Fruit fly (Drosophila melanogaster) whole organism, embryonic: ENCODE measurements around the gene Sf3b1.
A peak's percentile ranks its signal among the peaks of the same experiment; 100 is the strongest.

ENCODE experiments used
- CG10431 ChIP-seq: fragments of 200-800 bp; sonication (Bioruptor generic); optimal IDR thresholded peaks from 3 replicates; lab custom pipeline; 2018; ENCODE audit warnings: missing biosample characterization, mild to moderate bottlenecking, missing genetic modification characterization
- CG13894 ChIP-seq: fragments of 200-800 bp; sonication (Bioruptor generic); optimal IDR thresholded peaks from 3 replicates; lab custom pipeline; 2018; ENCODE audit warnings: missing biosample characterization, mild to moderate bottlenecking, missing genetic modification characterization, moderate library complexity
- CG14710 ChIP-seq: fragments of 200-800 bp; sonication (Bioruptor generic); optimal IDR thresholded peaks from 3 replicates; lab custom pipeline; 2019; ENCODE audit warnings: missing biosample characterization, mild to moderate bottlenecking, missing genetic modification characterization, moderate library complexity
- CG14965 ChIP-seq: fragments of 200-800 bp; sonication (Bioruptor generic); optimal IDR thresholded peaks from 2 replicates; lab custom pipeline; 2016; ENCODE audit warnings: missing biosample characterization, missing genetic modification characterization, borderline replicate concordance
- CG15514 ChIP-seq: fragments of 200-800 bp; sonication (Bioruptor generic); optimal IDR thresholded peaks from 3 replicates; lab custom pipeline; 2017; ENCODE audit warnings: missing biosample characterization, missing genetic modification characterization, mild to moderate bottlenecking, moderate library complexity, missing genetic modification reagents
- CG16815 ChIP-seq: fragments of 200-800 bp; sonication (Bioruptor generic); optimal IDR thresholded peaks from 3 replicates; lab custom pipeline; 2017; ENCODE audit warnings: missing biosample characterization, mild to moderate bottlenecking, missing genetic modification characterization
- CG17186 ChIP-seq: fragments of 200-800 bp; sonication (Bioruptor generic); optimal IDR thresholded peaks from 3 replicates; lab custom pipeline; 2017; ENCODE audit warnings: missing biosample characterization, missing genetic modification reagents, missing genetic modification characterization
- CG17361 ChIP-seq: fragments of 200-800 bp; sonication (Bioruptor generic); IDR thresholded peaks from 3 replicates; pipeline ENCODE4 v1.3.6; 2022; ENCODE audit warnings: missing biosample characterization, missing genetic modification characterization
- CG31388 ChIP-seq: fragments of 200-800 bp; sonication (Bioruptor generic); optimal IDR thresholded peaks from 2 replicates; lab custom pipeline; 2016; ENCODE audit warnings: missing biosample characterization, missing genetic modification characterization
- CG42726 ChIP-seq: fragments of 200-800 bp; sonication (Bioruptor generic); IDR thresholded peaks from 2 replicates; pipeline ENCODE4 v1.3.6; 2022; ENCODE audit warnings: missing biosample characterization, missing genetic modification characterization; ENCODE audit not compliant: partially characterized antibody
- CG5245 ChIP-seq: fragments of 200-800 bp; sonication (Bioruptor generic); optimal IDR thresholded peaks from 3 replicates; lab custom pipeline; 2016; ENCODE audit warnings: missing biosample characterization, missing genetic modification characterization
- CG7839 ChIP-seq: fragments of 200-800 bp; sonication (Bioruptor generic); optimal IDR thresholded peaks from 3 replicates; lab custom pipeline; 2018; ENCODE audit warnings: missing biosample characterization, mild to moderate bottlenecking, missing genetic modification characterization, moderate library complexity
- CG7928 ChIP-seq: fragments of 200-800 bp; sonication (Bioruptor generic); optimal IDR thresholded peaks from 2 replicates; lab custom pipeline; 2017; ENCODE audit warnings: missing biosample characterization, mild to moderate bottlenecking, missing genetic modification characterization
- CG7987 ChIP-seq: fragments of 200-800 bp; sonication (Bioruptor generic); optimal IDR thresholded peaks from 2 replicates; lab custom pipeline; 2018; ENCODE audit warnings: missing biosample characterization, mild to moderate bottlenecking, missing genetic modification characterization, moderate library complexity
- CG8944 ChIP-seq: fragments of 200-800 bp; sonication (Bioruptor generic); optimal IDR thresholded peaks from 3 replicates; lab custom pipeline; 2016; ENCODE audit warnings: missing biosample characterization, missing genetic modification characterization
- CrebB ChIP-seq: fragments of 200-800 bp; sonication (Bioruptor generic); optimal IDR thresholded peaks from 3 replicates; lab custom pipeline; 2018; ENCODE audit warnings: missing biosample characterization, mild to moderate bottlenecking, missing genetic modification characterization
- D19B ChIP-seq: fragments of 200-800 bp; sonication (Bioruptor generic); optimal IDR thresholded peaks from 2 replicates; lab custom pipeline; 2017; ENCODE audit warnings: missing biosample characterization, mild to moderate bottlenecking, missing genetic modification characterization
- Drgx ChIP-seq: fragments of 200-800 bp; sonication (Bioruptor generic); IDR thresholded peaks from 2 replicates; pipeline ENCODE4 v1.3.6; 2022; ENCODE audit warnings: missing biosample characterization, missing genetic modification characterization
- Gug ChIP-seq: fragments of 200-800 bp; sonication (Bioruptor generic); IDR thresholded peaks from 4 replicates; pipeline ENCODE4 v1.3.6; 2022; ENCODE audit warnings: missing biosample characterization, missing genetic modification characterization
- Hr3 ChIP-seq: fragments of 200-800 bp; sonication (Bioruptor generic); optimal IDR thresholded peaks from 3 replicates; lab custom pipeline; 2016; ENCODE audit warnings: missing biosample characterization, missing genetic modification characterization
- Hr39 ChIP-seq: fragments of >200 bp; optimal IDR thresholded peaks from 2 replicates; lab custom pipeline; 2017
- Kr ChIP-seq: fragments of 200-800 bp; sonication (Bioruptor generic); optimal IDR thresholded peaks from 2 replicates; lab custom pipeline; 2017; ENCODE audit warnings: missing biosample characterization, mild to moderate bottlenecking, missing genetic modification characterization
- MESR4 ChIP-seq: fragments of 200-800 bp; sonication (Bioruptor generic); optimal IDR thresholded peaks from 2 replicates; lab custom pipeline; 2018; ENCODE audit warnings: missing biosample characterization, mild to moderate bottlenecking, missing genetic modification characterization, moderate library complexity
- Meics ChIP-seq: fragments of 200-800 bp; sonication (Bioruptor generic); optimal IDR thresholded peaks from 2 replicates; lab custom pipeline; 2017; ENCODE audit warnings: missing biosample characterization, mild to moderate bottlenecking, missing genetic modification characterization
- NC2β ChIP-seq: fragments of 200-800 bp; sonication (Bioruptor generic); optimal IDR thresholded peaks from 2 replicates; lab custom pipeline; 2016; ENCODE audit warnings: missing biosample characterization, missing genetic modification characterization
- Optix ChIP-seq: fragments of 200-800 bp; sonication (Bioruptor generic); IDR thresholded peaks from 3 replicates; pipeline ENCODE4 v1.3.6; 2022; ENCODE audit warnings: missing biosample characterization, missing genetic modification characterization
- Poxn ChIP-seq: fragments of 200-800 bp; sonication (Bioruptor generic); IDR thresholded peaks from 2 replicates; pipeline ENCODE4 v1.3.6; 2022; ENCODE audit warnings: missing biosample characterization, missing genetic modification characterization
- Taf1 ChIP-seq: fragments of 200-800 bp; sonication (Bioruptor generic); IDR thresholded peaks from 2 replicates; pipeline ENCODE4 v1.3.6; 2022; ENCODE audit warnings: missing biosample characterization, missing genetic modification characterization
- amos ChIP-seq: fragments of 200-800 bp; sonication (Bioruptor generic); IDR thresholded peaks from 2 replicates; pipeline ENCODE4 v1.3.6; 2022; ENCODE audit warnings: missing biosample characterization, missing genetic modification characterization; ENCODE audit not compliant: partially characterized antibody
- bsh ChIP-seq, 2 experiments: fragments of 200-800 bp; sonication (Bioruptor generic); optimal IDR thresholded peaks; 2 replicates each; lab custom pipeline; 2017 to 2018; ENCODE audit warnings: mild to moderate bottlenecking in 2 of 2, missing biosample characterization in 2 of 2, missing genetic modification characterization in 2 of 2, moderate library complexity in 1 of 2
- chinmo ChIP-seq: fragments of 200-800 bp; sonication (Bioruptor generic); IDR thresholded peaks from 4 replicates; pipeline ENCODE4 v1.3.6; 2022; ENCODE audit warnings: missing biosample characterization, missing genetic modification characterization; ENCODE audit not compliant: partially characterized antibody
- chm ChIP-seq: fragments of 200-800 bp; sonication (Bioruptor generic); IDR thresholded peaks from 2 replicates; pipeline ENCODE4 v1.3.6; 2022; ENCODE audit warnings: missing biosample characterization, missing genetic modification characterization
- crol ChIP-seq: fragments of 200-800 bp; sonication (Bioruptor generic); IDR thresholded peaks from 2 replicates; pipeline ENCODE4 v1.3.6; 2022; ENCODE audit warnings: missing biosample characterization, missing genetic modification characterization
- cwo ChIP-seq: fragments of 200-800 bp; sonication (Bioruptor generic); optimal IDR thresholded peaks from 3 replicates; lab custom pipeline; 2017; ENCODE audit warnings: missing biosample characterization, missing genetic modification characterization, mild to moderate bottlenecking, moderate library complexity, missing genetic modification reagents
- disco-r ChIP-seq: fragments of 200-800 bp; sonication (Bioruptor generic); optimal IDR thresholded peaks from 2 replicates; lab custom pipeline; 2016; ENCODE audit warnings: missing biosample characterization, missing genetic modification characterization
- dmrt99B ChIP-seq: fragments of 200-800 bp; sonication (Bioruptor generic); optimal IDR thresholded peaks from 2 replicates; lab custom pipeline; 2018; ENCODE audit warnings: missing biosample characterization, mild to moderate bottlenecking, missing genetic modification characterization, moderate library complexity
- en ChIP-seq: fragments of 200-800 bp; sonication (Bioruptor generic); optimal IDR thresholded peaks from 2 replicates; lab custom pipeline; 2016; ENCODE audit warnings: missing biosample characterization, missing genetic modification characterization
- eve ChIP-seq, 2 experiments: fragments of >200 bp; optimal IDR thresholded peaks; 2 replicates each; lab custom pipeline; 2017; ENCODE audit warnings: missing biosample characterization in 2 of 2, missing genetic modification characterization in 2 of 2
- gem ChIP-seq: fragments of 200-800 bp; sonication (Bioruptor generic); optimal IDR thresholded peaks from 2 replicates; lab custom pipeline; 2019; ENCODE audit warnings: missing biosample characterization, mild to moderate bottlenecking, missing genetic modification characterization, moderate library complexity
- hkb ChIP-seq, 2 experiments: fragments of 200-800 bp in 1 of 2; fragments of >200 bp in 1 of 2; sonication (Bioruptor generic) in 1 of 2; IDR thresholded peaks in 1 of 2; optimal IDR thresholded peaks in 1 of 2; 2 replicates each; pipeline versions ENCODE4 v1.3.6 to Lab custom; 2017 to 2022; ENCODE audit warnings: missing biosample characterization in 1 of 2, missing genetic modification characterization in 1 of 2
- inv ChIP-seq: fragments of 200-800 bp; sonication (Bioruptor generic); IDR thresholded peaks from 2 replicates; pipeline ENCODE4 v1.3.6; 2022; ENCODE audit warnings: missing biosample characterization, missing genetic modification characterization; ENCODE audit not compliant: partially characterized antibody
- ken ChIP-seq: fragments of 200-800 bp; sonication (Bioruptor generic); IDR thresholded peaks from 3 replicates; pipeline ENCODE4 v1.3.6; 2022; ENCODE audit warnings: missing biosample characterization, missing genetic modification characterization
- lbe ChIP-seq: fragments of 200-800 bp; sonication (Bioruptor generic); optimal IDR thresholded peaks from 2 replicates; lab custom pipeline; 2016; ENCODE audit warnings: missing biosample characterization, mild to moderate bottlenecking, missing genetic modification characterization
- maf-S ChIP-seq: fragments of 200-800 bp; sonication (Bioruptor generic); optimal IDR thresholded peaks from 2 replicates; lab custom pipeline; 2016; ENCODE audit warnings: missing biosample characterization, missing genetic modification characterization
- otp ChIP-seq: fragments of 200-800 bp; sonication (Bioruptor generic); IDR thresholded peaks from 3 replicates; pipeline ENCODE4, ENCODE4 v1.3.6; 2022; ENCODE audit warnings: missing biosample characterization, missing genetic modification characterization
- pnt ChIP-seq: fragments of 200-800 bp; sonication (Bioruptor generic); optimal IDR thresholded peaks from 3 replicates; lab custom pipeline; 2016; ENCODE audit warnings: missing biosample characterization, missing genetic modification characterization
- row ChIP-seq: fragments of 200-800 bp; sonication (Bioruptor generic); IDR thresholded peaks from 3 replicates; pipeline ENCODE4 v1.3.6; 2022; ENCODE audit warnings: missing biosample characterization, missing genetic modification characterization
- salm ChIP-seq: fragments of 200-800 bp; sonication (Bioruptor generic); optimal IDR thresholded peaks from 2 replicates; lab custom pipeline; 2018; ENCODE audit warnings: missing biosample characterization, mild to moderate bottlenecking, missing genetic modification characterization

The Sf3b1 gene

DNA sequence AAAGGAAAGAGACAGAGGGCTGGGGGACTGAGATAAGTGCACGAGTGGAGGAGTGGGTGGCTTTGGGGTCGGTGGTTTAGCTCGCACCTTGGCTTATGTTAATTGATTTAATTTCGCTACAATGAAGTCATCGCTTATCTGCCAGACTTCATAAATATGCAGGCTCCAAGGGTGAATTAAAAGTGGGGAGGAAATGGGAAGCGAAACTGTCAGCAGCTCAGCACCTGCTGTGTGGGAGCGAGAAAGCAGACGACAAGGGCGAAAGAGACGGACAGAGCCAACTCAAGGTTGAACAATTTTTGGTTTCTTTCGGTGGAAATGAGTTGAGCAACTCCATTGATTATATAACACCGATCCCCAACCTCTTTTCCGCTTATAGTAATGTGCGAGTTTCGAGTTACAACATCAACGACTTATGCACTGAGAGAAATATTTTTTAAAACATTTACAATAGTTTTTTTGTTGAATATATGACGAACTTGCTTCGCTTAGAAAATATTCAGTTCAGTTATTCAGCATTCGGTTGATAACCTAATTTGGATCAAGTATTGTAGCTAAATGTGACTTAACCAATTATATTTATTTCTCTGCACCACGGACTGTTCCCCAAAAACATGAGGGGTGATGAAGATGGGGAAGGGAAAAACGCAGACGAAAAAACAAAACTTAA, 47.7 kb upstream of the Sf3b1 start (continued):
- TF ChIP-seq maf-S (GFP tag; lab: Kevin White, UChicago) (peak; percentile 82), cwo (GFP tag; lab: Kevin White, UChicago) (peak; percentile 39), Hr3 (peak; percentile 77), hkb (optimal IDR thresholded peaks at IDR 0.05; lab: Kevin White, UChicago) (no peak), hkb (GFP tag; IDR thresholded peaks at IDR 0.05; lab: Robert Waterston, UW) (peak; percentile 94), bsh (GFP tag; optimal IDR thresholded peaks at IDR 0.05; lab: Kevin White, UChicago) (peak in 1 of 2 experiments; percentile 93), CG31388 (GFP tag; lab: Kevin White, UChicago) (peak; percentile 49), disco-r (GFP tag; lab: Kevin White, UChicago) (peak; percentile 75), salm (tag; lab: Kevin White, UChicago) (peak; percentile 83), Hr39 (lab: Kevin White, UChicago) (no peak), MESR4 (GFP tag; lab: Kevin White, UChicago) (peak; percentile 26), row (GFP tag; lab: Robert Waterston, UW) (peak; percentile 83), chm (GFP tag; lab: Robert Waterston, UW) (peak; percentile 93), NC2β (GFP tag; lab: Kevin White, UChicago) (peak; percentile 74), inv (GFP tag; lab: Robert Waterston, UW) (no peak), CG17186 (GFP tag; lab: Kevin White, UChicago) (no peak), CG7987 (GFP tag; lab: Kevin White, UChicago) (no peak), CG8944 (peak; percentile 74), Kr (GFP tag; lab: Kevin White, UChicago) (peak; percentile 80), lbe (no peak), CG13894 (no peak), Drgx (GFP tag; lab: Robert Waterston, UW) (0 out of 2 replicates have a peak, but pooled peaks have one; percentile 26), Gug (GFP tag; lab: Robert Waterston, UW) (peak; percentile 41; the same call in 2 of the 4 replicates), D19B (GFP tag; lab: Kevin White, UChicago) (no peak), en (GFP tag; lab: Kevin White, UChicago) (peak; percentile 88), CrebB (tag; lab: Kevin White, UChicago) (peak; percentile 57), CG5245 (GFP tag; lab: Kevin White, UChicago) (peak; percentile 81), otp (GFP tag; lab: Robert Waterston, UW) (peak; percentile 87), Optix (GFP tag; lab: Robert Waterston, UW) (peak; percentile 80), CG14965 (GFP tag; lab: Kevin White, UChicago) (peak; percentile 17), CG7928 (GFP tag; lab: Kevin White, UChicago) (no peak), CG16815 (GFP tag; lab: Kevin White, UChicago) (peak; percentile 73), chinmo (GFP tag; lab: Robert Waterston, UW) (peak; percentile 70; the same call in 1 of the 4 replicates), CG14710 (tag; lab: Kevin White, UChicago) (peak; percentile 68), Poxn (GFP tag; lab: Robert Waterston, UW) (0 out of 2 replicates have a peak, but pooled peaks have one; percentile 10), Taf1 (GFP tag; lab: Robert Waterston, UW) (no peak), Meics (GFP tag; lab: Kevin White, UChicago) (peak; percentile 39), CG15514 (GFP tag; lab: Kevin White, UChicago) (peak; percentile 41), dmrt99B (peak; percentile 96), amos (GFP tag; lab: Robert Waterston, UW) (no peak), ken (GFP tag; lab: Robert Waterston, UW) (peak; percentile 90), gem (tag; lab: Kevin White, UChicago) (peak; percentile 94), crol (GFP tag; lab: Robert Waterston, UW) (peak; percentile 5; the same call in 1 of the 2 replicates), CG42726 (GFP tag; lab: Robert Waterston, UW) (no peak), eve (GFP tag; optimal IDR thresholded peaks at IDR 0.05; lab: Kevin White, UChicago) (peak in 1 of 2 experiments; percentile 95), CG10431 (GFP tag; lab: Kevin White, UChicago) (peak; percentile 54), pnt (GFP tag; lab: Kevin White, UChicago) (peak; percentile 84), CG17361 (peak; percentile 78), CG7839 (tag; lab: Kevin White, UChicago) (peak; percentile 92)
